Fruit fly (Drosophila melanogaster) whole organism, wandering third instar larva: ENCODE measurements around the gene Scsalpha2.

Source experiments
- Abd-B ChIP-seq: fragments of >200 bp; optimal IDR thresholded peaks from 2 replicates; lab custom pipeline; 2017; ENCODE audit warnings: missing biosample characterization, missing genetic modification characterization
- CG32264 ChIP-seq: fragments of 200-800 bp; sonication (Bioruptor generic); optimal IDR thresholded peaks from 2 replicates; lab custom pipeline; 2016; ENCODE audit warnings: missing biosample characterization, missing genetic modification characterization
- CG9705 ChIP-seq: fragments of 200-800 bp; sonication (Bioruptor generic); optimal IDR thresholded peaks from 2 replicates; lab custom pipeline; 2018; ENCODE audit warnings: missing biosample characterization, mild to moderate bottlenecking, missing genetic modification characterization
- CrebA ChIP-seq: fragments of 200-800 bp; sonication (Bioruptor generic); optimal IDR thresholded peaks from 2 replicates; lab custom pipeline; 2016; ENCODE audit warnings: missing biosample characterization, mild to moderate bottlenecking, missing genetic modification characterization, borderline replicate concordance
- Dfd ChIP-seq: fragments of >200 bp; optimal IDR thresholded peaks from 2 replicates; lab custom pipeline; 2017; ENCODE audit warnings: missing biosample characterization, missing genetic modification characterization
- Dif ChIP-seq: fragments of 200-275, 200-300 bp; sonication (Bioruptor generic); optimal IDR thresholded peaks from 2 replicates; lab custom pipeline; 2018; ENCODE audit warnings: missing biosample characterization, missing genetic modification characterization; ENCODE audit not compliant: partially characterized antibody
- GATAd ChIP-seq: sonication (Bioruptor generic); optimal IDR thresholded peaks from 2 replicates; lab custom pipeline; 2016; ENCODE audit warnings: missing biosample characterization, missing genetic modification characterization
- HLH106 ChIP-seq: fragments of 200-800 bp; optimal IDR thresholded peaks from 3 replicates; lab custom pipeline; 2019; ENCODE audit warnings: missing biosample characterization, mild to moderate bottlenecking, missing genetic modification characterization, moderate library complexity
- Hnf4 ChIP-seq: fragments of 200-800 bp; sonication (Bioruptor generic); optimal IDR thresholded peaks from 2 replicates; lab custom pipeline; 2016; ENCODE audit warnings: missing biosample characterization, mild to moderate bottlenecking, missing genetic modification characterization
- Hr78 ChIP-seq: fragments of >200 bp; optimal IDR thresholded peaks from 2 replicates; lab custom pipeline; 2017; ENCODE audit warnings: missing biosample characterization, missing genetic modification characterization
- Jra ChIP-seq: sonication (Bioruptor generic); optimal IDR thresholded peaks from 2 replicates; lab custom pipeline; 2016; ENCODE audit warnings: missing biosample characterization, missing genetic modification characterization
- Mio ChIP-seq: sonication (Bioruptor generic); optimal IDR thresholded peaks from 2 replicates; lab custom pipeline; 2016; ENCODE audit warnings: missing biosample characterization, missing genetic modification characterization
- N ChIP-seq: fragments of >200 bp; optimal IDR thresholded peaks from 2 replicates; lab custom pipeline; 2018; ENCODE audit warnings: missing biosample characterization, missing external identifiers, missing genetic modification characterization
- OdsH ChIP-seq: fragments of 200-800 bp; sonication (Bioruptor generic); optimal IDR thresholded peaks from 2 replicates; lab custom pipeline; 2016; ENCODE audit warnings: missing biosample characterization, mild to moderate bottlenecking, missing genetic modification characterization
- Rel ChIP-seq, 2 experiments: fragments of 200-800 bp; sonication (Bioruptor generic) in 1 of 2; optimal IDR thresholded peaks; 2 replicates in 1 of 2; 3 replicates in 1 of 2; lab custom pipeline; 2016 to 2019; ENCODE audit warnings: mild to moderate bottlenecking in 2 of 2, missing biosample characterization in 2 of 2, missing genetic modification characterization in 2 of 2, moderate library complexity in 1 of 2
- Sp1 ChIP-seq: fragments of 200-800 bp; sonication (Bioruptor generic); optimal IDR thresholded peaks from 3 replicates; lab custom pipeline; 2019; ENCODE audit warnings: missing biosample characterization, mild to moderate bottlenecking, missing genetic modification characterization, moderate library complexity
- Vsx2 ChIP-seq: fragments of 200-300, 225-300 bp; sonication (Bioruptor generic); optimal IDR thresholded peaks from 2 replicates; lab custom pipeline; 2018; ENCODE audit warnings: missing biosample characterization, missing genetic modification characterization; ENCODE audit not compliant: partially characterized antibody
- br ChIP-seq: fragments of 200-800 bp; sonication (Bioruptor generic); optimal IDR thresholded peaks from 2 replicates; lab custom pipeline; 2016; ENCODE audit warnings: missing biosample characterization, missing genetic modification characterization
- brk ChIP-seq: fragments of 200-800 bp; sonication (Bioruptor generic); optimal IDR thresholded peaks from 2 replicates; lab custom pipeline; 2016; ENCODE audit warnings: missing biosample characterization, mild to moderate bottlenecking, missing genetic modification characterization
- dl ChIP-seq, 2 experiments: fragments of 175-275, 200-275 bp in 1 of 2; fragments of 200-275 bp in 1 of 2; sonication (Bioruptor generic); optimal IDR thresholded peaks; lab custom pipeline; 2018; ENCODE audit warnings: mild to moderate bottlenecking in 2 of 2, missing biosample characterization in 2 of 2, missing genetic modification characterization in 2 of 2, moderate library complexity in 2 of 2; ENCODE audit not compliant: partially characterized antibody in 2 of 2, insufficient read depth in 1 of 2
- dmrt93B ChIP-seq: fragments of 200-800 bp; sonication (Bioruptor generic); optimal IDR thresholded peaks from 2 replicates; lab custom pipeline; 2018; ENCODE audit warnings: missing biosample characterization, mild to moderate bottlenecking, missing genetic modification characterization
- dsf ChIP-seq: sonication (Bioruptor generic); optimal IDR thresholded peaks from 2 replicates; lab custom pipeline; 2016; ENCODE audit warnings: missing biosample characterization, missing genetic modification characterization, borderline replicate concordance
- ey ChIP-seq: fragments of 200-800 bp; sonication (Bioruptor generic); optimal IDR thresholded peaks from 2 replicates; lab custom pipeline; 2016; ENCODE audit warnings: missing biosample characterization, missing genetic modification characterization
- foxo ChIP-seq, 2 experiments: fragments of 200-800 bp; sonication (Bioruptor generic); optimal IDR thresholded peaks; 2 replicates in 1 of 2; 3 replicates in 1 of 2; lab custom pipeline; 2016 to 2017; ENCODE audit warnings: missing biosample characterization in 2 of 2, missing genetic modification characterization in 2 of 2
- fru ChIP-seq: fragments of 200-800 bp; sonication (Bioruptor generic); optimal IDR thresholded peaks from 3 replicates; lab custom pipeline; 2016; ENCODE audit warnings: missing biosample characterization, mild to moderate bottlenecking, missing genetic modification characterization
- h ChIP-seq: fragments of 200-800 bp; sonication (Bioruptor generic); optimal IDR thresholded peaks from 3 replicates; lab custom pipeline; 2016; ENCODE audit warnings: missing biosample characterization, mild to moderate bottlenecking, missing genetic modification characterization
- jim ChIP-seq: fragments of 175-275, 200-325 bp; sonication (Bioruptor generic); optimal IDR thresholded peaks from 2 replicates; lab custom pipeline; 2016; ENCODE audit warnings: missing biosample characterization, mild to moderate bottlenecking, missing genetic modification characterization
- lola ChIP-seq: fragments of >200 bp; optimal IDR thresholded peaks from 2 replicates; lab custom pipeline; 2017; ENCODE audit warnings: missing biosample characterization, missing genetic modification characterization
- pan ChIP-seq: fragments of >200 bp; optimal IDR thresholded peaks from 2 replicates; lab custom pipeline; 2017
- psq ChIP-seq: fragments of 200-800 bp; sonication (Bioruptor generic); optimal IDR thresholded peaks from 3 replicates; lab custom pipeline; 2017; ENCODE audit warnings: missing biosample characterization, mild to moderate bottlenecking, missing genetic modification characterization, moderate library complexity
- rgr ChIP-seq: fragments of 200-800 bp; sonication (Bioruptor generic); optimal IDR thresholded peaks from 3 replicates; lab custom pipeline; 2016; ENCODE audit warnings: missing biosample characterization, mild to moderate bottlenecking, missing genetic modification characterization
- sage ChIP-seq: fragments of 200-800 bp; sonication (Bioruptor generic); optimal IDR thresholded peaks from 2 replicates; lab custom pipeline; 2016; ENCODE audit warnings: missing biosample characterization, mild to moderate bottlenecking, missing genetic modification characterization
- sv ChIP-seq: fragments of 200-800 bp; sonication (Bioruptor generic); optimal IDR thresholded peaks from 3 replicates; lab custom pipeline; 2016; ENCODE audit warnings: missing biosample characterization, missing genetic modification characterization
- usp ChIP-seq: fragments of >200 bp; optimal IDR thresholded peaks from 2 replicates; lab custom pipeline; 2017; ENCODE audit warnings: missing biosample characterization, missing genetic modification characterization
- woc ChIP-seq: sonication (Bioruptor generic); optimal IDR thresholded peaks from 2 replicates; lab custom pipeline; 2016; ENCODE audit warnings: missing biosample characterization, mild to moderate bottlenecking, missing genetic modification characterization

The Scsalpha2 gene

dm6 chr3R:19467464-19467863 is 4.6 kb upstream of the Scsalpha2 start:
- TF ChIP-seq lola (GFP tag; lab: Kevin White, UChicago) (no peak), N (GFP tag; lab: Kevin White, UChicago) (no peak), ey (GFP tag; lab: Kevin White, UChicago) (no peak), Dif (no peak), Dfd (GFP tag; lab: Kevin White, UChicago) (no peak), h (GFP tag; lab: Kevin White, UChicago) (no peak), dmrt93B (GFP tag; lab: Kevin White, UChicago) (no peak), jim (GFP tag; lab: Kevin White, UChicago) (no peak), br (GFP tag; lab: Kevin White, UChicago) (no peak)

dm6 chr3R:19465286-19465685 is 2.4 kb upstream of the Scsalpha2 start:
- TF ChIP-seq psq (peak; percentile 21), OdsH (GFP tag; lab: Kevin White, UChicago) (peak; percentile 22), foxo (GFP tag; optimal IDR thresholded peaks at IDR 0.05; lab: Kevin White, UChicago) (peak in 1 of 2 experiments; percentile 53), CG32264 (GFP tag; lab: Kevin White, UChicago) (no peak), HLH106 (tag; lab: Kevin White, UChicago) (peak; percentile 53), h (GFP tag; lab: Kevin White, UChicago) (peak; percentile 40), Sp1 (GFP tag; lab: Kevin White, UChicago) (peak; percentile 21), fru (GFP tag; lab: Kevin White, UChicago) (peak; percentile 37), dmrt93B (GFP tag; lab: Kevin White, UChicago) (peak; percentile 0), woc (GFP tag; lab: Kevin White, UChicago) (no peak), sv (GFP tag; lab: Kevin White, UChicago) (no peak), br (GFP tag; lab: Kevin White, UChicago) (no peak), rgr (GFP tag; lab: Kevin White, UChicago) (peak; percentile 32), sage (no peak), Mio (GFP tag; lab: Kevin White, UChicago) (no peak)

dm6 chr3R:19463874-19464549 is 1.1 kb upstream of the Scsalpha2 start:
- TF ChIP-seq foxo (GFP tag; optimal IDR thresholded peaks at IDR 0.05; lab: Kevin White, UChicago) = no peak
- peak; percentile 47 for TF ChIP-seq Dif
- no peak for TF ChIP-seq Abd-B
- TF ChIP-seq, all 38 proteins: peak for 1

- TF ChIP-seq lola (GFP tag; lab: Kevin White, UChicago) (no peak), Sp1 (GFP tag; lab: Kevin White, UChicago) (no peak), Mio (GFP tag; lab: Kevin White, UChicago) (no peak), usp (GFP tag; lab: Kevin White, UChicago) (no peak), br (GFP tag; lab: Kevin White, UChicago) (no peak), pan (lab: Kevin White, UChicago) (no peak), HLH106 (tag; lab: Kevin White, UChicago) (no peak), foxo (GFP tag; optimal IDR thresholded peaks at IDR 0.05; lab: Kevin White, UChicago) (no peak)
These were observed 1.7 kb downstream of the Scsalpha2 start for dm6 chr3R:19461218-19461526.

- peak; percentile 32 for TF ChIP-seq Dfd (GFP tag; lab: Kevin White, UChicago)
- TF ChIP-seq Mio (GFP tag; lab: Kevin White, UChicago) = peak; percentile 36
- TF ChIP-seq Jra (GFP tag; lab: Kevin White, UChicago) = peak; percentile 81
- TF ChIP-seq fru (GFP tag; lab: Kevin White, UChicago) = peak; percentile 94
- no peak for TF ChIP-seq CG9705
- peak; percentile 57 for TF ChIP-seq CG32264 (GFP tag; lab: Kevin White, UChicago)
- TF ChIP-seq ey (GFP tag; lab: Kevin White, UChicago) = peak; percentile 92
- TF ChIP-seq dmrt93B (GFP tag; lab: Kevin White, UChicago) = peak; percentile 70
- TF ChIP-seq Vsx2 (GFP tag; lab: Kevin White, UChicago) = peak; percentile 40
- no peak for TF ChIP-seq jim (GFP tag; lab: Kevin White, UChicago)
- peak; percentile 86 for TF ChIP-seq Hnf4
- no peak for TF ChIP-seq Rel (GFP tag; optimal IDR thresholded peaks at IDR 0.05; lab: Kevin White, UChicago)
- TF ChIP-seq Rel (tag; optimal IDR thresholded peaks at IDR 0.05; lab: Kevin White, UChicago) = peak; percentile 23
- peak; percentile 93 for TF ChIP-seq OdsH (GFP tag; lab: Kevin White, UChicago)
- peak; percentile 23 for TF ChIP-seq dsf (GFP tag; lab: Kevin White, UChicago)
- no peak for TF ChIP-seq N (GFP tag; lab: Kevin White, UChicago)
- TF ChIP-seq sv (GFP tag; lab: Kevin White, UChicago) = peak; percentile 84
- TF ChIP-seq GATAd (GFP tag; lab: Kevin White, UChicago) = peak; percentile 16
- TF ChIP-seq dl (GFP tag; optimal IDR thresholded peaks at IDR 0.05; lab: Kevin White, UChicago; ENCODE audit: insufficient read depth in 1 of 2, partially characterized antibody in 2 of 2) = peak in 1 of 2 experiments; percentile 12
- peak; percentile 62 for TF ChIP-seq woc (GFP tag; lab: Kevin White, UChicago)
- peak; percentile 86 for TF ChIP-seq br (GFP tag; lab: Kevin White, UChicago)
- peak; percentile 93 for TF ChIP-seq rgr (GFP tag; lab: Kevin White, UChicago)
- TF ChIP-seq Abd-B = no peak
- peak; percentile 85 for TF ChIP-seq brk (GFP tag; lab: Kevin White, UChicago)
- TF ChIP-seq foxo (GFP tag; optimal IDR thresholded peaks at IDR 0.05; lab: Kevin White, UChicago) = peak in 1 of 2 experiments; percentile 93
- peak; percentile 42 for TF ChIP-seq CrebA (GFP tag; lab: Kevin White, UChicago)
- TF ChIP-seq Hr78 (GFP tag; lab: Kevin White, UChicago) = no peak
These were observed 2.3 kb downstream of the Scsalpha2 start, which contains the start of gene Dys for dm6 chr3R:19460409-19461217. Dys (plus strand) TSS chr3R:19461085.
